Worm (Caenorhabditis elegans) whole organism, late embryonic: ENCODE data around the gene igeg-1.

Source experiments
- C38D4.7 ChIP-seq: fragments of 200-800 bp; sonication (Bioruptor generic); optimal IDR thresholded peaks from 2 replicates; lab custom pipeline; 2018; ENCODE audit warnings: mild to moderate bottlenecking, missing genetic modification characterization, moderate library complexity, missing compliant biosample characterization
- K02D7.2 ChIP-seq: sonication (generic microtip); optimal IDR thresholded peaks from 2 replicates; lab custom pipeline; 2017; ENCODE audit warnings: mild to moderate bottlenecking, missing genetic modification characterization, missing compliant biosample characterization
- K09A11.1 ChIP-seq: sonication (generic microtip); optimal IDR thresholded peaks from 2 replicates; lab custom pipeline; 2017; ENCODE audit warnings: antibody characterized with exemption, mild to moderate bottlenecking, missing genetic modification characterization, missing compliant biosample characterization; ENCODE audit not compliant: insufficient read depth
- ama-1 ChIP-seq: fragments of 150-350 bp; optimal IDR thresholded peaks from 2 replicates; lab custom pipeline; 2014
- ceh-14 ChIP-seq: sonication (generic microtip); optimal IDR thresholded peaks from 2 replicates; lab custom pipeline; 2016; ENCODE audit warnings: missing genotype, missing genetic modification characterization, missing compliant biosample characterization
- ceh-19 ChIP-seq: fragments of 200-800 bp; sonication (Bioruptor generic); optimal IDR thresholded peaks from 2 replicates; lab custom pipeline; 2018; ENCODE audit warnings: mild to moderate bottlenecking, missing genetic modification characterization, missing compliant biosample characterization
- ceh-24 ChIP-seq: sonication (generic microtip); optimal IDR thresholded peaks from 2 replicates; lab custom pipeline; 2016; ENCODE audit warnings: mild to moderate bottlenecking, missing genetic modification characterization, missing compliant biosample characterization
- ceh-31 ChIP-seq: sonication (generic microtip); optimal IDR thresholded peaks from 2 replicates; lab custom pipeline; 2016; ENCODE audit warnings: missing genetic modification characterization, missing compliant biosample characterization
- ceh-45 ChIP-seq: fragments of 200-800 bp; sonication (Bioruptor generic); IDR thresholded peaks from 2 replicates; pipeline ENCODE4 v1.3.6; 2022; ENCODE audit warnings: missing genetic modification reagents, missing genetic modification characterization, missing compliant biosample characterization
- ceh-48 ChIP-seq: sonication (generic microtip); optimal IDR thresholded peaks from 2 replicates; lab custom pipeline; 2016; ENCODE audit warnings: missing genetic modification characterization, inconsistent platforms, missing compliant biosample characterization
- ceh-9 ChIP-seq: sonication (generic microtip); optimal IDR thresholded peaks from 2 replicates; lab custom pipeline; 2016; ENCODE audit warnings: mild to moderate bottlenecking, missing genetic modification characterization, inconsistent platforms, missing compliant biosample characterization
- elt-4 ChIP-seq: sonication (generic microtip); optimal IDR thresholded peaks from 2 replicates; lab custom pipeline; 2016; ENCODE audit warnings: missing genetic modification characterization, missing compliant biosample characterization
- ets-4 ChIP-seq: sonication (generic microtip); optimal IDR thresholded peaks from 2 replicates; lab custom pipeline; 2016; ENCODE audit warnings: missing genetic modification characterization, missing compliant biosample characterization
- eyg-1 ChIP-seq: sonication (generic microtip); optimal IDR thresholded peaks from 2 replicates; lab custom pipeline; 2016; ENCODE audit warnings: missing genotype, missing genetic modification characterization, missing compliant biosample characterization
- gmeb-2 ChIP-seq: sonication (generic microtip); optimal IDR thresholded peaks from 2 replicates; lab custom pipeline; 2016; ENCODE audit warnings: missing genetic modification characterization, inconsistent platforms, missing compliant biosample characterization
- hlh-13 ChIP-seq: fragments of 200-800 bp; sonication (Bioruptor generic); optimal IDR thresholded peaks from 2 replicates; lab custom pipeline; 2018; ENCODE audit warnings: mild to moderate bottlenecking, missing genetic modification characterization, missing compliant biosample characterization
- hlh-15 ChIP-seq: sonication (generic microtip); optimal IDR thresholded peaks from 2 replicates; lab custom pipeline; 2016; ENCODE audit warnings: missing genetic modification characterization, missing compliant biosample characterization
- lim-6 ChIP-seq: sonication (generic microtip); optimal IDR thresholded peaks from 2 replicates; lab custom pipeline; 2016; ENCODE audit warnings: missing genetic modification characterization, missing compliant biosample characterization
- lin-11 ChIP-seq: fragments of 200-800 bp; sonication (Bioruptor generic); optimal IDR thresholded peaks from 2 replicates; lab custom pipeline; 2018; ENCODE audit warnings: mild to moderate bottlenecking, missing genetic modification characterization, missing compliant biosample characterization
- mec-3 ChIP-seq: sonication (generic microtip); optimal IDR thresholded peaks from 2 replicates; lab custom pipeline; 2016; ENCODE audit warnings: borderline replicate concordance, missing genetic modification characterization, missing compliant biosample characterization
- nfya-1 ChIP-seq: sonication (generic microtip); optimal IDR thresholded peaks from 2 replicates; lab custom pipeline; 2017; ENCODE audit warnings: missing genetic modification characterization, mild to moderate bottlenecking, missing compliant biosample characterization, antibody characterized with exemption, moderate library complexity
- nhr-11 ChIP-seq: fragments of 150-350 bp; optimal IDR thresholded peaks from 2 replicates; lab custom pipeline; 2014; ENCODE audit warnings: missing biosample characterization, missing genetic modification characterization
- odd-2 ChIP-seq: sonication (generic microtip); optimal IDR thresholded peaks from 2 replicates; lab custom pipeline; 2017; ENCODE audit warnings: antibody characterized with exemption, mild to moderate bottlenecking, missing genetic modification characterization, missing compliant biosample characterization
- pax-1 ChIP-seq: fragments of 150-350 bp; optimal IDR thresholded peaks from 2 replicates; lab custom pipeline; 2014; ENCODE audit warnings: missing biosample characterization, missing genetic modification characterization
- pha-2 ChIP-seq: sonication (generic microtip); optimal IDR thresholded peaks from 2 replicates; lab custom pipeline; 2017; ENCODE audit warnings: mild to moderate bottlenecking, missing genetic modification characterization, missing compliant biosample characterization
- pros-1 ChIP-seq: fragments of 150-350 bp; optimal IDR thresholded peaks from 2 replicates; lab custom pipeline; 2014; ENCODE audit warnings: missing biosample characterization, missing genetic modification reagents, missing genetic modification characterization
- ref-2 ChIP-seq: sonication (generic microtip); optimal IDR thresholded peaks from 2 replicates; lab custom pipeline; 2016; ENCODE audit warnings: missing genetic modification characterization, missing compliant biosample characterization
- rnt-1 ChIP-seq: sonication (generic microtip); optimal IDR thresholded peaks from 2 replicates; lab custom pipeline; 2016; ENCODE audit warnings: missing genetic modification characterization, missing compliant biosample characterization
- sox-2 ChIP-seq: fragments of 200-800 bp; sonication (Bioruptor generic); IDR thresholded peaks from 2 replicates; pipeline ENCODE4 v1.3.6; 2022; ENCODE audit warnings: missing genetic modification reagents, missing genetic modification characterization, missing compliant biosample characterization
- syd-9 ChIP-seq: sonication (generic microtip); optimal IDR thresholded peaks from 2 replicates; lab custom pipeline; 2016; ENCODE audit warnings: mild to moderate bottlenecking, missing genetic modification characterization, moderate library complexity, missing compliant biosample characterization
- ttx-3 ChIP-seq: sonication (generic microtip); optimal IDR thresholded peaks from 2 replicates; lab custom pipeline; 2016; ENCODE audit warnings: missing genetic modification reagents, missing genetic modification characterization, missing compliant biosample characterization
- unc-86 ChIP-seq: sonication (generic microtip); optimal IDR thresholded peaks from 2 replicates; lab custom pipeline; 2016; ENCODE audit warnings: missing genetic modification characterization, missing compliant biosample characterization

The igeg-1 gene

DNA sequence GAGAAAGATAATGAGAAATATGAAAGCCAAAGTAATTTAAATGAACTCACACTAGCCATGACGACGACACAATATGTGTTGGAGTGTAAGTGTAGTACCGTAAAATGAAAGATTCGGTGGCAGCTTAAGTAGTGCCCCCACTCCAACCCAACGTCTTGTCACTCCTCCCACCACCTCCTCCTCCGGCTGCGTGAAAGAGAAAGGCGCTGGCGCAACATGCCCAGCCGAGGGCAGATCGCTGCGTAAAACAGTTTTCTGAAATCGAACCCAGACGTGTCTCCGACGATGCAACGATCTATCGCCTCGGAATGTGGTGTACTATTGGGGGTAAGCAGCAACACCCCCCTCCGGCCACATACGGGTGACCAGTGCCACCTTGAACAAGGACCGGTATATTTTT is 45.4 kb upstream of the igeg-1 start, which contains the start of gene ZK180.5:
TSS of gene ZK180.5 (minus strand) at position 101 of the 400 bp plus-strand sequence.
- TF ChIP-seq pros-1 (tag; lab: Kevin White, UChicago) = no peak
- no peak for TF ChIP-seq nhr-11 (tag; lab: Kevin White, UChicago)
- no peak for TF ChIP-seq sox-2
- TF ChIP-seq ceh-9 (tag; lab: Kevin White, UChicago) = no peak
- no peak for TF ChIP-seq syd-9 (tag; lab: Kevin White, UChicago)
- no peak for TF ChIP-seq hlh-13
- no peak for TF ChIP-seq lin-11
- TF ChIP-seq K02D7.2 (tag; lab: Kevin White, UChicago) = no peak
- TF ChIP-seq pax-1 (tag; lab: Kevin White, UChicago) = no peak
- no peak for TF ChIP-seq ceh-31

DNA sequence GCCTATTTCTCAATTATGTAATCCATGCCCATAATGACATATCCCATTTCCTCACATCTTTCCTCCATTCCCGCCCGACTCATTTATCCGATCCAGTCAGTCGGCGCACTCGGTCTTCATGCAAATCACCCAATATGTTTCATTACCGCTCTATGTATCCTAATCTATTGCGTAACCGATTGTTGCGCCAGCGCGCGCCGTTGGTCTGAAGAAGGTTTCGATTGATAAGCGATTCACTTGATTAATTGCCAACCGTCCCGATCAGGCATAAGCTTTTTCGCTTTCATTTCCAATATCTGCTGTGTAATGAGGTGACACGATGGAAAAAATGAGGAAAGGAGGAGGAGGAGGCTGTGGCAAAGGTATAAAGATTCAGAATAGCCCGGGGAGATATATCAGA is 44.3 kb upstream of the igeg-1 start:
- no peak for TF ChIP-seq gmeb-2 (tag; lab: Kevin White, UChicago)
- TF ChIP-seq ceh-24 (tag; lab: Kevin White, UChicago) = no peak
- TF ChIP-seq ref-2 (tag; lab: Kevin White, UChicago) = peak; percentile 60
- no peak for TF ChIP-seq ceh-45 (GFP tag; lab: Robert Waterston, UW)

DNA sequence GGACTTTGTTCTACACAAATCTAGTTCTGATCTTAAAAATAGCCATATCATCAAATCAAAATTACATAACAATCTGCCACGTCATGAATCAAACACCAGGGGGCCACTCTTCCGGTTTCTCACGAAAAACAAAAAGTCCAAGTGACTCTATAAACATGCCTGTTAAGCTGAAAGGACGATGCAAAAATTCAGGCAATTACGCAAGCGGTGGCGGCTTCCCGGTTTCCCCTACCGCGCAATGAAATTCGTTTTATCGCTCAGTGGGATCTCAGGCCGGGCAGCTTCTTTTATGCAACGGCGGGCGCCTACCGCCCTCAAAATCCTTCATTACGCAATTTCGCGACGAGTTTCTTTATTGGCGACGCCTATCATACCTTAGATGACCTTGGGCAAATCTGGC is 42.7 kb upstream of the igeg-1 start:
- TF ChIP-seq ceh-24 (tag; lab: Kevin White, UChicago) = no peak
- no peak for TF ChIP-seq unc-86 (tag; lab: Kevin White, UChicago)
- TF ChIP-seq rnt-1 (tag; lab: Kevin White, UChicago) = peak; percentile 9
- no peak for TF ChIP-seq C38D4.7 (GFP tag; lab: Kevin White, UChicago)
- no peak for TF ChIP-seq ceh-48 (tag; lab: Kevin White, UChicago)
- no peak for TF ChIP-seq ama-1 (lab: Kevin White, UChicago)
- TF ChIP-seq hlh-13 = no peak
- TF ChIP-seq K09A11.1 = no peak
- no peak for TF ChIP-seq ceh-14

DNA sequence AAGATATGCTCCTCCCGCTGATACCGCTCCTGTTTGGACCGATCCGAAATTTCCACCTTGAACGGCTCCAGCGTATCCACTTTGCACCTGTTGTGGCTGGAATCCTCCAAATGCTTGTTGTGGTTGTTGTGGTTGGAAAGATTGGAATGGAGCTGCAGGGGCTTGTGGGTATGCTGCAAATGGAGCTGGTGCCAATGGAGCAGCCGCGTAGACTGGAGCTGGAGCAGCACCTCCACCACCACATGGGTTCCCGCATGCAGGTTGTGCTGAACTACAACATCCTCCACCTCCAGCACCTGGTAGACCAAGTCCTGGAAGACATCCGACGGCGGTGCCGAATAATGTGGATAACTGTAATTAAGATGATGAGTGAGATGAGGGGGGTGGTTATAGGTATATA is 39.0 kb upstream of the igeg-1 start:
- TF ChIP-seq sox-2 (no peak), syd-9 (tag; lab: Kevin White, UChicago) (no peak), mec-3 (tag; lab: Kevin White, UChicago) (no peak), eyg-1 (tag; lab: Kevin White, UChicago) (no peak), nfya-1 (no peak), ceh-9 (tag; lab: Kevin White, UChicago) (no peak), ref-2 (tag; lab: Kevin White, UChicago) (no peak), C38D4.7 (GFP tag; lab: Kevin White, UChicago) (no peak), elt-4 (tag; lab: Kevin White, UChicago) (no peak)

DNA sequence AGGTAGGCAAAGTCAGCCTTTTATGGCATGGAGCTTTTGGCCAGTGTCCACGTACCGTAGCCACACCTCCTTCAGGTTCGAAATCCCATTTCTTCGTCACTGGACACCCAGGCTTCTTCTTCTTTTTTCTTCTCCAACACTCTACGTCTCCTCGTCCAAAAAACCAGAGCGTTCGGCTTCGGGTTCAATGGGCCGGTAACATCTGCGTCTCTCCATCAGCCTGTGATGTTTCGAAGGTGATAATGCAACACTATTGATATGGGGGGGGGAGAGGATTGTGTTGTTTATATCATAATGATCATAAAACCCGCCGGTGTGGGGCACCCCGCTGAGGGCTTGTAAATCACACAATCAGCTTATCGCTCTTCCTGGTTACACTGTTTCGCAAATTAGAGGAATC is 37.5 kb upstream of the igeg-1 start, which contains the start of gene ZK180.6:
TSS of gene ZK180.6 (minus strand) at position 101 of the 400 bp plus-strand sequence.
- TF ChIP-seq K09A11.1 = no peak
- no peak for TF ChIP-seq pha-2 (tag; lab: Kevin White, UChicago)
- no peak for TF ChIP-seq ceh-19 (GFP tag; lab: Kevin White, UChicago)
- TF ChIP-seq nhr-11 (tag; lab: Kevin White, UChicago) = no peak
- TF ChIP-seq K02D7.2 (tag; lab: Kevin White, UChicago) = no peak
- no peak for TF ChIP-seq syd-9 (tag; lab: Kevin White, UChicago)
- TF ChIP-seq lim-6 (tag; lab: Kevin White, UChicago) = no peak
- TF ChIP-seq mec-3 (tag; lab: Kevin White, UChicago) = no peak
- TF ChIP-seq ttx-3 (tag; lab: Kevin White, UChicago) = no peak
- TF ChIP-seq hlh-15 (tag; lab: Kevin White, UChicago) = no peak
- TF ChIP-seq odd-2 (tag; lab: Kevin White, UChicago) = no peak
- no peak for TF ChIP-seq ets-4 (tag; lab: Kevin White, UChicago)
